Fruit fly (Drosophila melanogaster) whole organism, adult: Measurements from ENCODE around the gene CG11714.

Experiments
- CG11617 ChIP-seq: fragments of 200-800 bp; sonication (Bioruptor generic); optimal IDR thresholded peaks from 2 replicates; lab custom pipeline; 2017; ENCODE audit warnings: mild to moderate bottlenecking, missing biosample characterization, missing genetic modification reagents, missing genetic modification characterization
- CG12768 ChIP-seq: fragments of 200-800 bp; sonication (Bioruptor generic); optimal IDR thresholded peaks from 2 replicates; lab custom pipeline; 2017; ENCODE audit warnings: missing biosample characterization, missing genetic modification characterization, mild to moderate bottlenecking, moderate library complexity, missing genetic modification reagents
- CG14711 ChIP-seq: fragments of 200-800 bp; sonication (Bioruptor generic); optimal IDR thresholded peaks from 2 replicates; lab custom pipeline; 2018; ENCODE audit warnings: missing biosample characterization, mild to moderate bottlenecking, missing genetic modification characterization, moderate library complexity
- CG1620 ChIP-seq: fragments of 200-800 bp; sonication (Bioruptor generic); optimal IDR thresholded peaks from 2 replicates; lab custom pipeline; 2016; ENCODE audit warnings: missing biosample characterization, missing genetic modification characterization
- CG33017 ChIP-seq: fragments of 200-800 bp; sonication (Bioruptor generic); optimal IDR thresholded peaks from 2 replicates; lab custom pipeline; 2018; ENCODE audit warnings: missing biosample characterization, mild to moderate bottlenecking, missing genetic modification characterization, moderate library complexity
- CG5204 ChIP-seq: fragments of 200-800 bp; sonication (Bioruptor generic); optimal IDR thresholded peaks from 2 replicates; lab custom pipeline; 2016; ENCODE audit warnings: missing biosample characterization, missing genetic modification characterization
- CG7045 ChIP-seq: fragments of 200-800 bp; sonication (Bioruptor generic); optimal IDR thresholded peaks from 2 replicates; lab custom pipeline; 2017; ENCODE audit warnings: missing biosample characterization, mild to moderate bottlenecking, missing genetic modification characterization
- CG7101 ChIP-seq: fragments of 200-800 bp; sonication (Bioruptor generic); optimal IDR thresholded peaks from 2 replicates; lab custom pipeline; 2018; ENCODE audit warnings: missing biosample characterization, mild to moderate bottlenecking, missing genetic modification characterization, moderate library complexity
- Clk ChIP-seq: fragments of 200-800 bp; sonication (Bioruptor generic); optimal IDR thresholded peaks from 2 replicates; lab custom pipeline; 2017; ENCODE audit warnings: missing biosample characterization, missing genetic modification characterization
- Crg-1 ChIP-seq: fragments of 200-800 bp; sonication (Bioruptor generic); optimal IDR thresholded peaks from 2 replicates; lab custom pipeline; 2016; ENCODE audit warnings: missing biosample characterization, missing genetic modification characterization
- Hr96 ChIP-seq: fragments of 200-800 bp; sonication (Bioruptor generic); optimal IDR thresholded peaks from 2 replicates; lab custom pipeline; 2016; ENCODE audit warnings: missing biosample characterization, missing genetic modification characterization
- Mnt ChIP-seq: fragments of 200-800 bp; sonication (Bioruptor generic); optimal IDR thresholded peaks from 2 replicates; lab custom pipeline; 2016; ENCODE audit warnings: missing biosample characterization, mild to moderate bottlenecking, missing genetic modification characterization
- bab1 ChIP-seq: fragments of 200-800 bp; sonication (Bioruptor generic); optimal IDR thresholded peaks from 3 replicates; lab custom pipeline; 2019; ENCODE audit warnings: missing biosample characterization, mild to moderate bottlenecking, missing genetic modification characterization, moderate library complexity
- cic ChIP-seq: fragments of 200-800 bp; sonication (Bioruptor generic); optimal IDR thresholded peaks from 2 replicates; lab custom pipeline; 2017; ENCODE audit warnings: missing biosample characterization, mild to moderate bottlenecking, missing genetic modification characterization, moderate library complexity
- cnc ChIP-seq, 2 experiments: fragments of >200 bp; optimal IDR thresholded peaks; 2 replicates each; lab custom pipeline; 2017
- kay ChIP-seq: fragments of 200-800 bp; sonication (Bioruptor generic); peaks from one replicate; lab custom pipeline; 2016; ENCODE audit warnings: missing biosample characterization, missing genetic modification characterization, borderline replicate concordance
- ovo ChIP-seq: fragments of 200-800 bp; sonication (Bioruptor generic); optimal IDR thresholded peaks from 2 replicates; lab custom pipeline; 2016; ENCODE audit warnings: missing biosample characterization, missing genetic modification characterization
- pad ChIP-seq: fragments of 200-800 bp; sonication (Bioruptor generic); optimal IDR thresholded peaks from 3 replicates; lab custom pipeline; 2017; ENCODE audit warnings: missing biosample characterization, missing genetic modification characterization, mild to moderate bottlenecking, moderate library complexity, missing genetic modification reagents
- tj ChIP-seq: fragments of 200-800 bp; sonication (Bioruptor generic); optimal IDR thresholded peaks from 3 replicates; lab custom pipeline; 2017; ENCODE audit warnings: missing biosample characterization, mild to moderate bottlenecking, missing genetic modification characterization, moderate library complexity
- toe ChIP-seq: fragments of 200-800 bp; sonication (Bioruptor generic); optimal IDR thresholded peaks from 2 replicates; lab custom pipeline; 2016; ENCODE audit warnings: missing biosample characterization, missing genetic modification characterization

CG11714 gene

DNA sequence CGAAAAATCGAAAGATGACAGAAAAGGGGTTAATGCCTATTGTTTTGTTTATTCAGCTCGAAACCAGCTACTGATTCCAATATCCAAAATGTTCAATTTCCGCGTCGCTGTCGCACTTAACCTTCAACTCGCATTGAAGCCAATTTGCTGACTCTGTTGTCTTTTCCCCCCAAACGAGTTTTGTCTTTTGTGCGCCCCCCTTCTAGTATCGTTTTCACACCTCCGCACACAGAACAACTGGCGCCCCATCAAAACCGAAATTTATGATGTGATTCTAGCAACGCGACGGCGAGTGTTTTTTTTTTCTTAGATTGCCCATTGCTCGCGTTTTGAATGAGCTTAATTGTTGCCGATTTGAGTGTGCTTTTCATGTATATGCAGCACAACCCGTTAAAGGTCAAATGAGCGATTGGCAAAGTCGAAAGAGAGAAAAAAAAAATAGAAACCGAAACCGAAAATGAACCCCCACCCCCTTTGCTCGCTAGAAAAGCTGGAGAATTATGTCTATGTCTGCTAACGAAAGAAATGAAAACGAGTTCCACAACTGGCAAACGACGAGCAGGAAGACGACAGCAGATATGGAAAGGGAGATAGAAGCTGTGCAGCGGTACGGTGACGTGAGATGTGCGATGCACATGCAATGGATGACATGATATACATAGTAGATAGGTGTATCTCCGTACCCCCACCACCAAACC is 28.0 kb upstream of the CG11714 start:
- TF ChIP-seq CG33017 (tag; lab: Kevin White, UChicago): no peak
- no peak for TF ChIP-seq Clk (GFP tag; lab: Kevin White, UChicago)
- TF ChIP-seq CG14711 (tag; lab: Kevin White, UChicago): no peak
- peak; percentile 89 for TF ChIP-seq tj (GFP tag; lab: Kevin White, UChicago)
- no peak for TF ChIP-seq pad

DNA sequence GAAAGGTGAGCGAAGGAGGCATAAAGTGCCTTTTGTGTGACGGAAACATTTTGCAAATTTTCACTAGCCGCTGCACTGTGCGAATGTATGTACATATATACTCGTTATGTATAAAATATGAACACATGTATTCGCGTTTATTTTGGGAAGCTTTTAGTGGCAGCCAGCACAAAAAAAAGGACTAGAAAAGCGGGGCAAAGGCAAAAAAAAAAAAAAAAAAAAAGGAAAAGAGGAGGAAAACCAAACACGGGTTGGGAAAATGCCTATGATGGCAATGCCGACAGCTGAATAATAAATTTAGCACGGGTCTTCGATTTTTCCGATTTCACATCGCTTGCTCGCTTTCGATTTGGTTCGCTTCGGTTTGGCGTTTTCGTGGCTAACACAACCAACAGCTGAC is 26.9 kb upstream of the CG11714 start:
- no peak for TF ChIP-seq CG11617 (GFP tag; lab: Kevin White, UChicago)
- no peak for TF ChIP-seq Hr96 (GFP tag; lab: Kevin White, UChicago)
- TF ChIP-seq bab1 (GFP tag; lab: Kevin White, UChicago): no peak
- TF ChIP-seq cic: no peak
- TF ChIP-seq CG5204 (GFP tag; lab: Kevin White, UChicago): no peak
- no peak for TF ChIP-seq CG7101 (tag; lab: Kevin White, UChicago)
- no peak for TF ChIP-seq CG7045 (GFP tag; lab: Kevin White, UChicago)
- TF ChIP-seq CG1620 (GFP tag; lab: Kevin White, UChicago): no peak
- TF ChIP-seq tj (GFP tag; lab: Kevin White, UChicago): peak; percentile 59

DNA sequence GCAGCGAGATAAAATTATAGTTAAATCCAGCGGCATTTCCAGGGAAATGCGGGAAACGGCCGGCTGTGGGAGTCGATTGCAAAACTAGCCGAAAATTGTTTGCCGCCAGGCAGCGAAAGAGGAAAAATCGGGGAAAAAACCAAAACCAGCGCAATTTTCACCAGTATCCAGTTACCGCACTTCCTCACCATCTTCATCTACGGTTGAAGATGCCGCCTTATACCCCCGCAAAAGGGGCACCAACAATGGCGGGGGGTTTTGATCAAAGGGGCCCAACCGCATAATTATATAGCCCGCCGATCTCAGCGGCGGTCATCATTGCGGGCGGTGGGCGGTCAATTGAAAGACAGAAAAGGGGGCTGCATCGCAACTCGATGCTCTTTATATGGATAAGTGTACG is 25.5 kb upstream of the CG11714 start:
- TF ChIP-seq Mnt (GFP tag; lab: Kevin White, UChicago) (no peak), pad (no peak), toe (no peak), CG14711 (tag; lab: Kevin White, UChicago) (no peak), Clk (GFP tag; lab: Kevin White, UChicago) (no peak), tj (GFP tag; lab: Kevin White, UChicago) (peak; percentile 82), CG7045 (GFP tag; lab: Kevin White, UChicago) (no peak), Crg-1 (GFP tag; lab: Kevin White, UChicago) (no peak), Hr96 (GFP tag; lab: Kevin White, UChicago) (no peak)

DNA sequence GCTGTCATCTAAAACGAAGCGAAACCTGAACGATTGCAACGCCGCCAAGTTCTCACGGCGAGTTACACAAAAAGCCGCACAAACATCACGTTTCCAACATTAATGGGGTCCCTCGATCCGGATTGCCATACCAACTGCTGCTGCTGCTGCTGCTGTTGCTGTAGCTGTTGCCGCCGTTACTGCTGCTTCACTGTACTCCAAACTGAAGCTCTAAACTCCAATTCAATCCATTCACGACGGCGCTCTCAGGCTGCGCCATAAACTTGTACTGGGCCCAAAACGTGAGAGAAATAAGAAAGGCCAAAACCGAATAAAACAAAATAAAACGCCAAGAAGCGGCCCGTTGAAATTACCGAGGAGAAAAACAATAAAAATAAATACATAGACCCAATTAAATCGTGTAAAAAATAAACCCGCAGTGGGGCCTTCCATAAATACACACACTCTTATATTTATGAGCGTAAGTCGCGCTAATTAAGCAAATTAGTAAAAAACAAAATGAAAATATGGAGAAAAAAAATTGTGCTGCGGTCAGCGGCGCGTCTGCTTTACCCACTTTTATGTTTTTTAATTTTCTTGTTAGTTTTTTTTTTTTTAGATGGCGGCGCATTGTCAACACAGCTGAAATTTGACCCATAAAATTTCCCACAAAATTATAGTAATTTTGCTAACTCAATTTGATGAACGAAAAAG is 24.9 kb upstream of the CG11714 start:
- no peak for TF ChIP-seq CG12768 (GFP tag; lab: Kevin White, UChicago)
- no peak for TF ChIP-seq Mnt (GFP tag; lab: Kevin White, UChicago)
- no peak for TF ChIP-seq ovo (GFP tag; lab: Kevin White, UChicago)
- TF ChIP-seq Hr96 (GFP tag; lab: Kevin White, UChicago): no peak
- TF ChIP-seq tj (GFP tag; lab: Kevin White, UChicago): peak; percentile 97
- TF ChIP-seq CG14711 (tag; lab: Kevin White, UChicago): no peak
- TF ChIP-seq Crg-1 (GFP tag; lab: Kevin White, UChicago): no peak
- no peak for TF ChIP-seq CG1620 (GFP tag; lab: Kevin White, UChicago)

DNA sequence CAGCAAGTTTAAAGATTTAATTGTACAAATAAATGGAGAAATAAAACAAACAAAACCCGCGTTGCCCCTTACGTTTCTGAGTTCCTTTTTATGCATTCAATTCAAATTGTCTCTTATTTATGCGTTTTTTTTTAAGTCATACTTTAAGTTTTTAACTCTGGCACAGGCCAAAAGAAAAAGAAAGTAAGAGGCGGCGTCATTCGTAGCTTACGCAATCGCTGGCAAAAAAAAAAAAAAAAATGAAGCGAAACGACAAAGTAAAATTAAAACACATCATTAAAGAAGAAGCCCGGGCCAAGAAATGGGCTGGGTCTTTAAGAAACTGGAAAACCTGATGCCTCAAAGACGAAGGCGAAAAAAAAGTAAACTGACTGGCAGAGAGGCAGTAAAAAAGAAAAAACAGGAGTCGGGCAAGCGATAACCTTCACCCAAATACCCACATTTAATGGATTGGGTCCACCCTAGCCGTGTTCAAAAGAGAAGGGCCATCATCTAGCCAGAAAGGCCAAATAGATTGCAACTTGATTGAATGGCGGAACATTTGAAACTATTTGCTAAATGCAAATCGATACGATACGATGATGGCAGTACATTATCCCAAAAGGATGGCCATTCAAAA is 21.3 kb upstream of the CG11714 start:
- TF ChIP-seq tj (GFP tag; lab: Kevin White, UChicago): no peak
- TF ChIP-seq kay (GFP tag; lab: Kevin White, UChicago): peak; percentile 72

DNA sequence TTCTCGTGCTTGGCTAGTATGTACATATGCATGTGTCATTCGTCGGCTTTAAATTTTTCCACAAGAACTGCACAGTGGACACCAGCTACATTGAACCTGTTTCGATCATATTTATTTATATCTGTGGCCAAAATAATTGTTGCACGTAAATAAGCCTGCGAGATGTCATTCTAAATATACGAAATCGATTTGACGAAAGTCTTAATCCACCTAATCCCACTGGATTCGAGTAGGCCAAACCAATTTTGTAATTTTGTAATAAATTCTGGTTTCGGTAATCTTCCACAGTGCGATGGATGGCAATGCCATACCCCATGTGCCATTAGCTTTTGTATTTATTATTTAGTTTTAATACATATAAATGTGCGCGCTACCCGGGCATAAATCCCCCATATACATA is 20.4 kb upstream of the CG11714 start:
- TF ChIP-seq Mnt (GFP tag; lab: Kevin White, UChicago) (no peak), ovo (GFP tag; lab: Kevin White, UChicago) (no peak), tj (GFP tag; lab: Kevin White, UChicago) (no peak), cnc (optimal IDR thresholded peaks at IDR 0.05; lab: Kevin White, UChicago) (no peak), CG14711 (tag; lab: Kevin White, UChicago) (no peak), CG11617 (GFP tag; lab: Kevin White, UChicago) (no peak), Clk (GFP tag; lab: Kevin White, UChicago) (no peak), kay (GFP tag; lab: Kevin White, UChicago) (no peak), pad (no peak), bab1 (GFP tag; lab: Kevin White, UChicago) (no peak)

DNA sequence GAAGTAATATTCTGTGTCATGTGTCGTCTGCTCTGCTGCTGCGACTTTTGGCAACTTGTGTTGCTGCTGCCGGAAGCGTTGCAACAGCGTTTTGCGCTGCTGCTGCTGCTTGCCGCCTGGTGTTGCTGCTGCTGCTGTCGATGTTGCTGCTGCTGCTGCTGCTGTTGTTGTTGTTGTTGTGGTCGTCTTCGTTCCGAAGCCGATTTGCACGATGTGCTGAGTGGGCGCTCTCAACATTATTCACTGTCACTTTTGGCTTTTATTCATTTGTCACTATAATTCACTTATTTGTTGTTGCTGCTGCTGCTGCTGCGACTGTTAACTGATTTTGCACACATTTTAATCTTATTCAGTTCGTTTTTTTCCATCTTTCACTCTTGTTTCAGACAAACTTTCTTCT is 19.9 kb upstream of the CG11714 start:
- peak; percentile 1 for TF ChIP-seq tj (GFP tag; lab: Kevin White, UChicago)
- TF ChIP-seq Mnt (GFP tag; lab: Kevin White, UChicago): no peak
